Fruit fly (Drosophila melanogaster) whole organism, embryonic: Measurements from ENCODE around the gene CG4133.

ENCODE experiments used
- B-H1 ChIP-seq: fragments of 200-800 bp; sonication (Bioruptor generic); IDR thresholded peaks from 3 replicates; pipeline ENCODE4 v1.3.6; 2022; ENCODE audit warnings: missing biosample characterization, missing genetic modification characterization
- Bgb ChIP-seq: fragments of 200-800 bp; sonication (Bioruptor generic); IDR thresholded peaks from 2 replicates; pipeline ENCODE4 v1.3.6; 2022; ENCODE audit warnings: missing biosample characterization, missing genetic modification characterization; ENCODE audit not compliant: partially characterized antibody
- CG10543 ChIP-seq: fragments of 200-800 bp; sonication (Bioruptor generic); optimal IDR thresholded peaks from 3 replicates; lab custom pipeline; 2017; ENCODE audit warnings: missing biosample characterization, mild to moderate bottlenecking, missing genetic modification characterization, moderate library complexity
- CG10979 ChIP-seq: fragments of 200-800 bp; sonication (Bioruptor generic); optimal IDR thresholded peaks from 2 replicates; lab custom pipeline; 2018; ENCODE audit warnings: missing biosample characterization, mild to moderate bottlenecking, missing genetic modification characterization, moderate library complexity
- CG12769 ChIP-seq: fragments of 200-800 bp; sonication (Bioruptor generic); optimal IDR thresholded peaks from 2 replicates; lab custom pipeline; 2019; ENCODE audit warnings: missing biosample characterization, mild to moderate bottlenecking, missing genetic modification characterization, moderate library complexity
- CG15514 ChIP-seq: fragments of 200-800 bp; sonication (Bioruptor generic); optimal IDR thresholded peaks from 3 replicates; lab custom pipeline; 2017; ENCODE audit warnings: missing biosample characterization, missing genetic modification characterization, mild to moderate bottlenecking, moderate library complexity, missing genetic modification reagents
- CG18262 ChIP-seq: fragments of 200-800 bp; optimal IDR thresholded peaks from 3 replicates; lab custom pipeline; 2019; ENCODE audit warnings: missing biosample characterization, mild to moderate bottlenecking, missing genetic modification characterization, moderate library complexity
- CG2199 ChIP-seq: fragments of 200-800 bp; sonication (Bioruptor generic); IDR thresholded peaks from 3 replicates; pipeline ENCODE4 v1.3.6; 2022; ENCODE audit warnings: missing biosample characterization, missing genetic modification characterization
- CG32532 ChIP-seq: fragments of 200-800 bp; sonication (Bioruptor generic); IDR thresholded peaks from 2 replicates; pipeline ENCODE4 v1.3.6; 2022; ENCODE audit warnings: missing biosample characterization, missing genetic modification characterization
- CG32767 ChIP-seq: fragments of 200-800 bp; sonication (Bioruptor generic); IDR thresholded peaks from 2 replicates; pipeline ENCODE4 v1.3.6; 2022; ENCODE audit warnings: missing biosample characterization, missing genetic modification characterization
- CG32772 ChIP-seq: fragments of 200-800 bp; sonication (Bioruptor generic); IDR thresholded peaks from 2 replicates; pipeline ENCODE4 v1.3.6; 2022; ENCODE audit warnings: missing biosample characterization, missing genetic modification characterization
- CG4424 ChIP-seq: fragments of 200-800 bp; sonication (Bioruptor generic); optimal IDR thresholded peaks from 3 replicates; lab custom pipeline; 2016; ENCODE audit warnings: missing biosample characterization, missing genetic modification characterization
- CG4617 ChIP-seq: fragments of 200-800 bp; sonication (Bioruptor generic); optimal IDR thresholded peaks from 3 replicates; lab custom pipeline; 2016; ENCODE audit warnings: missing biosample characterization, missing genetic modification characterization, borderline replicate concordance
- CG4820 ChIP-seq: fragments of 200-800 bp; sonication (Bioruptor generic); optimal IDR thresholded peaks from 3 replicates; lab custom pipeline; 2016; ENCODE audit warnings: missing biosample characterization, missing genetic modification characterization
- CG6254 ChIP-seq: fragments of 200-800 bp; sonication (Bioruptor generic); optimal IDR thresholded peaks from 3 replicates; lab custom pipeline; 2017; ENCODE audit warnings: mild to moderate bottlenecking, missing biosample characterization, missing genetic modification reagents, missing genetic modification characterization
- CG6689 ChIP-seq: fragments of 200-800 bp; sonication (Bioruptor generic); IDR thresholded peaks from 2 replicates; pipeline ENCODE4 v1.3.6; 2022; ENCODE audit warnings: missing biosample characterization, missing genetic modification characterization
- CG6854 ChIP-seq: fragments of 200-800 bp; sonication (Bioruptor generic); optimal IDR thresholded peaks from 3 replicates; lab custom pipeline; 2017; ENCODE audit warnings: missing biosample characterization, mild to moderate bottlenecking, missing genetic modification characterization
- CG7745 ChIP-seq: fragments of 200-800 bp; sonication (Bioruptor generic); optimal IDR thresholded peaks from 2 replicates; lab custom pipeline; 2018; ENCODE audit warnings: missing biosample characterization, mild to moderate bottlenecking, missing genetic modification characterization, moderate library complexity
- CG8388 ChIP-seq: fragments of 200-800 bp; sonication (Bioruptor generic); optimal IDR thresholded peaks from 2 replicates; lab custom pipeline; 2019; ENCODE audit warnings: missing biosample characterization, mild to moderate bottlenecking, missing genetic modification characterization, moderate library complexity
- CG9437 ChIP-seq: fragments of 200-800 bp; sonication (Bioruptor generic); optimal IDR thresholded peaks from 2 replicates; lab custom pipeline; 2018; ENCODE audit warnings: missing biosample characterization, mild to moderate bottlenecking, missing genetic modification characterization
- CG9727 ChIP-seq: fragments of 200-800 bp; sonication (Bioruptor generic); optimal IDR thresholded peaks from 3 replicates; lab custom pipeline; 2017; ENCODE audit warnings: missing biosample characterization, mild to moderate bottlenecking, missing genetic modification characterization
- CG9876 ChIP-seq: fragments of 200-800 bp; sonication (Bioruptor generic); optimal IDR thresholded peaks from 2 replicates; lab custom pipeline; 2016; ENCODE audit warnings: missing biosample characterization, missing genetic modification characterization
- CTCF ChIP-seq: fragments of 200-800 bp; sonication (Bioruptor generic); optimal IDR thresholded peaks from 2 replicates; lab custom pipeline; 2017; ENCODE audit warnings: missing biosample characterization, mild to moderate bottlenecking, missing genetic modification characterization, moderate library complexity
- CrebB ChIP-seq: fragments of 200-800 bp; sonication (Bioruptor generic); optimal IDR thresholded peaks from 3 replicates; lab custom pipeline; 2018; ENCODE audit warnings: missing biosample characterization, mild to moderate bottlenecking, missing genetic modification characterization
- D ChIP-seq, 2 experiments: fragments of 200-800 bp in 1 of 2; fragments of >200 bp in 1 of 2; sonication (Bioruptor generic) in 1 of 2; optimal IDR thresholded peaks; 2 replicates in 1 of 2; 3 replicates in 1 of 2; lab custom pipeline; 2017; ENCODE audit warnings: mild to moderate bottlenecking in 1 of 2, missing biosample characterization in 1 of 2, missing genetic modification characterization in 1 of 2, missing genetic modification reagents in 1 of 2
- Dll ChIP-seq: fragments of 200-800 bp; sonication (Bioruptor generic); IDR thresholded peaks from 4 replicates; pipeline ENCODE4 v1.3.6; 2022; ENCODE audit warnings: missing biosample characterization, missing genetic modification characterization; ENCODE audit not compliant: partially characterized antibody
- Fer2 ChIP-seq: fragments of 200-800 bp; sonication (Bioruptor generic); optimal IDR thresholded peaks from 2 replicates; lab custom pipeline; 2018; ENCODE audit warnings: missing biosample characterization, mild to moderate bottlenecking, missing genetic modification characterization, moderate library complexity
- HLH54F ChIP-seq: fragments of 200-800 bp; sonication (Bioruptor generic); optimal IDR thresholded peaks from 3 replicates; lab custom pipeline; 2016; ENCODE audit warnings: missing biosample characterization, missing genetic modification characterization
- HLHmδ ChIP-seq: fragments of 200-800 bp; sonication (Bioruptor generic); optimal IDR thresholded peaks from 2 replicates; lab custom pipeline; 2018; ENCODE audit warnings: missing biosample characterization, mild to moderate bottlenecking, missing genetic modification characterization, moderate library complexity
- Hr3 ChIP-seq: fragments of 200-800 bp; sonication (Bioruptor generic); optimal IDR thresholded peaks from 3 replicates; lab custom pipeline; 2016; ENCODE audit warnings: missing biosample characterization, missing genetic modification characterization
- Jarid2 ChIP-seq: fragments of 200-800 bp; sonication (Bioruptor generic); optimal IDR thresholded peaks from 3 replicates; lab custom pipeline; 2017; ENCODE audit warnings: mild to moderate bottlenecking, missing biosample characterization, missing genetic modification reagents, missing genetic modification characterization
- Lim3 ChIP-seq: fragments of 200-800 bp; sonication (Bioruptor generic); IDR thresholded peaks from 2 replicates; pipeline ENCODE4 v1.3.6; 2022; ENCODE audit warnings: missing biosample characterization, missing genetic modification characterization
- Mes4 ChIP-seq: fragments of 200-800 bp; sonication (Bioruptor generic); optimal IDR thresholded peaks from 2 replicates; lab custom pipeline; 2016; ENCODE audit warnings: missing biosample characterization, missing genetic modification characterization
- Oaz ChIP-seq: fragments of 200-800 bp; sonication (Bioruptor generic); IDR thresholded peaks from 2 replicates; pipeline ENCODE4 v1.3.6; 2022; ENCODE audit warnings: missing biosample characterization, missing genetic modification characterization
- Sox102F ChIP-seq: fragments of 200-800 bp; sonication (Bioruptor generic); optimal IDR thresholded peaks from 2 replicates; lab custom pipeline; 2018; ENCODE audit warnings: missing biosample characterization, mild to moderate bottlenecking, missing genetic modification characterization, moderate library complexity
- ase ChIP-seq: fragments of 200-800 bp; sonication (Bioruptor generic); IDR thresholded peaks from 3 replicates; pipeline ENCODE4 v1.3.6; 2022; ENCODE audit warnings: missing biosample characterization, missing genetic modification characterization
- cg ChIP-seq: fragments of 200-800 bp; sonication (Bioruptor generic); optimal IDR thresholded peaks from 3 replicates; lab custom pipeline; 2019; ENCODE audit warnings: missing biosample characterization, mild to moderate bottlenecking, missing genetic modification characterization, moderate library complexity
- dmrt11E ChIP-seq: fragments of 200-800 bp; sonication (Bioruptor generic); optimal IDR thresholded peaks from 3 replicates; lab custom pipeline; 2018; ENCODE audit warnings: missing biosample characterization, mild to moderate bottlenecking, missing genetic modification characterization, moderate library complexity
- ftz-f1 ChIP-seq: fragments of 200-800 bp; sonication (Bioruptor generic); optimal IDR thresholded peaks from 2 replicates; lab custom pipeline; 2016; ENCODE audit warnings: missing biosample characterization, missing genetic modification characterization
- insv ChIP-seq, 2 experiments: fragments of 200-800 bp; sonication (Bioruptor generic); optimal IDR thresholded peaks; 3 replicates each; lab custom pipeline; 2016 to 2018; ENCODE audit warnings: missing biosample characterization in 2 of 2, missing genetic modification characterization in 2 of 2
- jing ChIP-seq: fragments of 200-800 bp; sonication (Bioruptor generic); optimal IDR thresholded peaks from 2 replicates; lab custom pipeline; 2018; ENCODE audit warnings: missing biosample characterization, mild to moderate bottlenecking, missing genetic modification characterization
- kay ChIP-seq: fragments of 200-800 bp; sonication (Bioruptor generic); optimal IDR thresholded peaks from 2 replicates; lab custom pipeline; 2016; ENCODE audit warnings: missing biosample characterization, missing genetic modification characterization
- mirr ChIP-seq: fragments of 200-800 bp; sonication (Bioruptor generic); optimal IDR thresholded peaks from 3 replicates; lab custom pipeline; 2018; ENCODE audit warnings: missing biosample characterization, mild to moderate bottlenecking, missing genetic modification characterization
- org-1 ChIP-seq: fragments of 200-800 bp; sonication (Bioruptor generic); optimal IDR thresholded peaks from 2 replicates; lab custom pipeline; 2017; ENCODE audit warnings: missing biosample characterization, missing genetic modification characterization
- peb ChIP-seq: fragments of 200-800 bp; sonication (Bioruptor generic); IDR thresholded peaks from 2 replicates; pipeline ENCODE4 v1.3.6; 2022; ENCODE audit warnings: missing biosample characterization, missing genetic modification characterization
- rib ChIP-seq: fragments of 200-800 bp; sonication (Bioruptor generic); IDR thresholded peaks from 2 replicates; pipeline ENCODE4 v1.3.6; 2022; ENCODE audit warnings: missing biosample characterization, missing genetic modification characterization
- seq ChIP-seq: fragments of 200-800 bp; sonication (Bioruptor generic); IDR thresholded peaks from 2 replicates; pipeline ENCODE4 v1.3.6; 2022; ENCODE audit warnings: missing biosample characterization, missing genetic modification characterization
- stwl ChIP-seq: fragments of 200-800 bp; sonication (Bioruptor generic); optimal IDR thresholded peaks from 3 replicates; lab custom pipeline; 2018; ENCODE audit warnings: missing biosample characterization, mild to moderate bottlenecking, missing genetic modification characterization, moderate library complexity
- tin ChIP-seq: fragments of 200-800 bp; sonication (Bioruptor generic); optimal IDR thresholded peaks from 3 replicates; lab custom pipeline; 2016; ENCODE audit warnings: missing biosample characterization, missing genetic modification characterization

The CG4133 gene

DNA sequence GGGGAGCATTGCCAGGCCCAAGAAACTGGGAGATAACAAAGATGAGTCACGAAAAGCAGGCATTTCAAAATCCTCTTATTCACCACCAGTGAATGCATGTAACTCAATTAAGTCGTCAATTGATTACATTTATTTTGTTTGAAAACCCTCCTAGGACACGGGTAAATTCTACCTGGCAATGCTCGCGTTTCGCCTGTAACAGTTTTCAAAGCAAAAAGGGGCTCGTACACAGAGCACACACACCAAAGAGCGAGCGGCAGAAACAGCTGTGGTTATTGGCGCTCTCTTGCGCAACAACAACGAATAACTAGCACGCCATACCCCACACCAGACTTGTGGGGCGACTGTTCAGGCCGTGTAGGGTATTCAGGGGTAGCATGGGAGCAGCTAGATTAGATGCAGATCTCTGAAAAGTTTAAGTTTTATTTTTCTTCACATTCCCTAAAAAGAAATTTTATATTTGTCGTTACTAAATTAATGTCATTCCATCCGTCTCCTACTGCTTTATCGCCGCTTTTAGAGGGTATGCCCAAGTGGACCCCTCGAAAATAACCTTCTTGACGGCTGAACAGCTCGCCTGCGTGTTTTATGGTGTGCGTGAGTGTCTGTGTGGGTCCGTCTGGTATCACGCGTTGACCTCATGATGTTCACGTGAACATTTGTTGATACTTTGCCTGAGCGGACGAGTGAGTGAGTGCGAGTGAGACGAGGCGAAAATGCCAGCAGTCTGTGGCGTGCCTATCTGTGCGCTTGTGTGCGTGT is 25.5 kb downstream of the CG4133 start (continued):
- TF ChIP-seq B-H1 (GFP tag; lab: Robert Waterston, UW) (no peak), CG18262 (tag; lab: Kevin White, UChicago) (peak; percentile 100), D (optimal IDR thresholded peaks at IDR 0.05; lab: Kevin White, UChicago) (peak; percentile 7), D (GFP tag; optimal IDR thresholded peaks at IDR 0.05; lab: Kevin White, UChicago) (peak; percentile 100), CG32532 (GFP tag; lab: Robert Waterston, UW) (no peak), CG4820 (GFP tag; lab: Kevin White, UChicago) (peak; percentile 100), CG2199 (GFP tag; lab: Robert Waterston, UW) (no peak), jing (GFP tag; lab: Kevin White, UChicago) (peak; percentile 100), Lim3 (GFP tag; lab: Robert Waterston, UW) (no peak), CG12769 (peak; percentile 100), rib (GFP tag; lab: Robert Waterston, UW) (no peak), peb (no peak), ase (GFP tag; lab: Robert Waterston, UW) (no peak), Jarid2 (peak; percentile 100), HLH54F (GFP tag; lab: Kevin White, UChicago) (peak; percentile 100), kay (peak; percentile 100), CG4424 (GFP tag; lab: Kevin White, UChicago) (peak; percentile 100), stwl (tag; lab: Kevin White, UChicago) (peak; percentile 94), CG32772 (no peak), Mes4 (GFP tag; lab: Kevin White, UChicago) (peak; percentile 100), dmrt11E (tag; lab: Kevin White, UChicago) (peak; percentile 100), CG6689 (GFP tag; lab: Robert Waterston, UW) (no peak), CG10543 (GFP tag; lab: Kevin White, UChicago) (peak; percentile 100), HLHmδ (GFP tag; lab: Kevin White, UChicago) (peak; percentile 62), CG9437 (GFP tag; lab: Kevin White, UChicago) (peak; percentile 98), insv (GFP tag; optimal IDR thresholded peaks at IDR 0.05; lab: Kevin White, UChicago) (peak; percentile 89 to 94), CG9727 (GFP tag; lab: Kevin White, UChicago) (peak; percentile 100), CG8388 (GFP tag; lab: Kevin White, UChicago) (peak; percentile 100), Hr3 (peak; percentile 100), Sox102F (GFP tag; lab: Kevin White, UChicago) (peak; percentile 100), CG9876 (GFP tag; lab: Kevin White, UChicago) (peak; percentile 100), cg (peak; percentile 97), CG6854 (peak; percentile 100), CG7745 (tag; lab: Kevin White, UChicago) (peak; percentile 97), org-1 (GFP tag; lab: Kevin White, UChicago) (peak; percentile 100), CG4617 (peak; percentile 100), CrebB (tag; lab: Kevin White, UChicago) (peak; percentile 100), Fer2 (peak; percentile 100), seq (GFP tag; lab: Robert Waterston, UW) (no peak), Oaz (GFP tag; lab: Robert Waterston, UW) (no peak), CTCF (GFP tag; lab: Kevin White, UChicago) (peak; percentile 84), Dll (no peak), CG32767 (no peak), mirr (GFP tag; lab: Kevin White, UChicago) (peak; percentile 100), ftz-f1 (GFP tag; lab: Kevin White, UChicago) (peak; percentile 100), CG10979 (tag; lab: Kevin White, UChicago) (peak; percentile 100), CG15514 (peak; percentile 97), tin (peak; percentile 100), Bgb (GFP tag; lab: Robert Waterston, UW) (no peak), CG6254 (GFP tag; lab: Kevin White, UChicago) (peak; percentile 98)
